Worm (Caenorhabditis elegans) whole organism, early embryonic: ENCODE measurements around the gene nhr-159.

ENCODE experiments used
- B0310.2 ChIP-seq: sonication (generic microtip); optimal IDR thresholded peaks from 2 replicates; lab custom pipeline; 2016; ENCODE audit warnings: mild to moderate bottlenecking, missing genetic modification characterization, missing compliant biosample characterization
- F13C5.2 ChIP-seq: sonication (generic microtip); optimal IDR thresholded peaks from 2 replicates; lab custom pipeline; 2017; ENCODE audit warnings: mild to moderate bottlenecking, missing genetic modification characterization, inconsistent platforms, missing compliant biosample characterization
- aly-1 ChIP-seq: sonication (generic microtip); optimal IDR thresholded peaks from 2 replicates; lab custom pipeline; 2016; ENCODE audit warnings: missing genetic modification characterization, missing compliant biosample characterization
- ama-1 ChIP-seq: fragments of 150-350 bp; optimal IDR thresholded peaks from 2 replicates; lab custom pipeline; 2014
- ceh-13 ChIP-seq: fragments of 200-800 bp; sonication (Bioruptor generic); optimal IDR thresholded peaks from 2 replicates; lab custom pipeline; 2018; ENCODE audit warnings: mild to moderate bottlenecking, missing genetic modification characterization, missing compliant biosample characterization
- ceh-36 ChIP-seq: sonication (generic microtip); optimal IDR thresholded peaks from 2 replicates; lab custom pipeline; 2016; ENCODE audit warnings: missing genetic modification characterization, inconsistent platforms, missing compliant biosample characterization
- flt-1 ChIP-seq: fragments of 200-800 bp; sonication (Bioruptor generic); IDR thresholded peaks from 2 replicates; pipeline ENCODE4 v1.3.6; 2022; ENCODE audit warnings: missing genetic modification characterization, missing compliant biosample characterization
- hmbx-1 ChIP-seq: sonication (generic microtip); optimal IDR thresholded peaks from 2 replicates; lab custom pipeline; 2016; ENCODE audit warnings: mild to moderate bottlenecking, missing genetic modification characterization, missing compliant biosample characterization
- hmg-4 ChIP-seq: fragments of 200-800 bp; sonication (Bioruptor generic); optimal IDR thresholded peaks from 2 replicates; lab custom pipeline; 2018; ENCODE audit warnings: mild to moderate bottlenecking, missing genetic modification characterization, missing compliant biosample characterization
- hnd-1 ChIP-seq: sonication (generic microtip); optimal IDR thresholded peaks from 2 replicates; lab custom pipeline; 2016; ENCODE audit warnings: missing genetic modification characterization, missing compliant biosample characterization
- pes-1 ChIP-seq: fragments of 200-800 bp; sonication (Bioruptor generic); IDR thresholded peaks from 2 replicates; pipeline ENCODE4 v1.3.6; 2022; ENCODE audit warnings: missing genetic modification reagents, missing genetic modification characterization, missing compliant biosample characterization
- sea-1 ChIP-seq: fragments of 200-800 bp; sonication (Bioruptor generic); conservative IDR thresholded peaks from 2 replicates; pipeline ENCODE4 v1.3.6; 2022; ENCODE audit warnings: missing genetic modification characterization, missing compliant biosample characterization
- tra-4 ChIP-seq: sonication (generic microtip); optimal IDR thresholded peaks from 2 replicates; lab custom pipeline; 2017; ENCODE audit warnings: missing genetic modification characterization, missing compliant biosample characterization

DNA sequence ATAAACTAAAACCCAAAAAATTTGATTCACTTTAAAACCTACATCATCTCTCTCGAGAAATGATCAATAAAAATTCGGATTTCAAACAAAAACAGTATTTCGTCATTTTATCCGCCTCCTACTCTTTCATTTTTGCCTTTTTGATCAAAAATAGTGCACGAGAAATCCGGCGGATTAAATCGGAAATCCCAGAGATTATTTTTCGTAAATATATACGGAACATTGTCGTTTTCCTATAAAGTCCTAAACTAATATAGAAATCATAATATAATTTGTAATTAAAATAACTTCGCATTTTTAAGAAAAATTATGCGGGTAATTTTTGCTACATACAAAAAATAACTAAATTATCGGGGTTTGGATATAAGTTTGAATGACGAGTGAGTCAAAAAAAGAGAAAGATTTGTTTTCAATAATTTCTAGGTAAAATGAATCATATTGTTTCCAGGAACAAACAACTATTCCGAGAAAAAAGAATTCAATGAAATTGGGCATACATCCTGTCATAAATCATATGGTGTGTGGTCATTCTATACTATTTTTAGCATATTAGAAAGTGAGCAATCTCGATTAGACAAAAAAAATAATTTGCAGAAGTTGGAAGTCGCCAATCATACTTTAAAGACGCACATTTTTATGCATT, 3.9 kb downstream of the nhr-159 start, which contains the start of gene nhr-158:
- TF ChIP-seq flt-1 (GFP tag; lab: Robert Waterston, UW), result no peak
- no peak for TF ChIP-seq sea-1 (GFP tag; lab: Robert Waterston, UW)
- no peak for TF ChIP-seq ceh-13 (GFP tag; lab: Kevin White, UChicago)
- no peak for TF ChIP-seq B0310.2 (tag; lab: Kevin White, UChicago)
- no peak for TF ChIP-seq ceh-36 (tag; lab: Kevin White, UChicago)
- TF ChIP-seq hnd-1 (tag; lab: Kevin White, UChicago), result no peak
- no peak for TF ChIP-seq F13C5.2 (tag; lab: Kevin White, UChicago)
- TF ChIP-seq ama-1 (lab: Kevin White, UChicago), result no peak
- no peak for TF ChIP-seq pes-1 (GFP tag; lab: Robert Waterston, UW)
- no peak for TF ChIP-seq hmbx-1 (tag; lab: Kevin White, UChicago)
- no peak for TF ChIP-seq aly-1 (tag; lab: Kevin White, UChicago)
- no peak for TF ChIP-seq hmg-4 (GFP tag; lab: Kevin White, UChicago)
- TF ChIP-seq tra-4 (tag; lab: Kevin White, UChicago), result no peak
